Fruit fly (Drosophila melanogaster): ENCODE measurements around the gene KrT95D.

Gene KrT95D

DNA sequence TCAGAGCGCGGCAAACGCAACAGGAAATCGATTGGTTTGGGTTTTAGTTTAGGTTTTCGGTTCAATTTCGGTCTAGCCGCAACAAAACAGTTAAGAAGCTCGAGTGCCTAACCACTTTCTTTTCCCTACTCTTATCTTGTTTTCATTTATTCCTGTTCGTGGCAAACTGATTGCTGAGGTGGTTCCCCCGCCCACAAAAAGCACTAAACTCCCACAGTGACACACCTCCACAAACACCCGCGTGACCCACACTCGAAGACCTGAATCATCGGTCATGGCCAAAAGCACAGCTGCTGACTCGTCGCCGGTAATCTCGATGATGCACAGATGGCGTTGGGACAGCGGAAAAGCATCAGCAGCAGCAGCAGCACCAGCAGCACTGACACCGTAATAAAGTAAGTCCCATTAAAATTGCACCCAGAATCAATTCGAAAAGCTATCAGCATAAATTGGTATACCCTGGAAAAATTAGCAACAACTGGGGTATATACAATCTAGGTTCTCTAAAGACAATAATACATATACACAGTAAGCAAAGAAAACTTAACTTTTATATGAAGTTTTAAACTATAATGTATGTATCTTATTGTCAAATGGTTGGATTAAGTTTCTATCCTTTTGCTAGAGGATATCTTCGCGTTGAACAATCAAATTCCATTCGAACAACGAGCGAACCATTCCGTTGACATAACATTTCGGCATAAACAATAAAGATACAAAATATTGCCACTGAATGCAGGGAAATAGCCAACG lies 5.7 kb downstream of the KrT95D start:
- TF ChIP-seq Dll (optimal IDR thresholded peaks at IDR 0.05) (no peak), EcR (GFP tag; optimal IDR thresholded peaks at IDR 0.05) (no peak), pan (optimal IDR thresholded peaks at IDR 0.05) (no peak), CG8478 (optimal IDR thresholded peaks at IDR 0.05) (no peak), psq (optimal IDR thresholded peaks at IDR 0.05) (no peak), usp (GFP tag; optimal IDR thresholded peaks at IDR 0.05) (no peak)

DNA sequence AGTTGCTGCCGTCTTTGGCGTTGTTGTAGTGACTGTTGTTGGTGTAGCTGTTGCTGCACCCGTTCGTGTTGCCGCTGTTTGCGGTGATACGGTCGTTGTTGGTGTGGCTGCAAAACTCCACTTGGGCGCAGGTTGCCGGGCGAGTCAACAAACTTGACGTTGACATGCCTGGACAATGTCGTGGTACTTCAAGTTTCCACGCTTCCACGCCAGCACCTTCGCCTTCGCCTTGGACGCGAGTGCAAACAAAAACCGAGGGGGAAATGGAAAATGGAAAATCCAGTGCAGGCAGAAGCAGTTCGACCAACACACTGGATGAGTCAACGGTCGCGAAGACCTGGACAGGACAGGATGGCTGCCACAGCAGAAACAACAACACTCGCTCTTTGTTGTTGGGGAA lies 6.9 kb downstream of the KrT95D start:
- TF ChIP-seq EcR (GFP tag; optimal IDR thresholded peaks at IDR 0.05): peak in 1 of 2 experiments; percentile 72
- no peak for TF ChIP-seq pan (optimal IDR thresholded peaks at IDR 0.05)

DNA sequence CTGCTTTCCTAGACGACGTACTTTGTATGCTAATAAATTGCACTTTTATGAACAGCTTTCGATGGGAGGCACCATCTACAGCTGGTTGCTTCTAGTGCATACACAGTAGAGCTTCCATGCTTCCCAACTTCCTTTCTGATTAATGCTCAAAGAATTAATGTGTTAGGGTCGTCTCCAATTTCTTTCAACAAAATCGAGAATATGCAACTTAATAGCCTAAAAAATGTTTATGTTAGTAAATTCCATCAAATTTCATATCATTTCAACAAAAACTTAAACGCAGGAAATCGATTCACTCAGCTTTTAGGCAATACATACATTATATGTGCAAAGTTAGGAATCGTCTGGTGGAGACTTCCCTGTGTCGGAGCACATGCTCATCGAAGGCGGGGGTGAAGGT lies 7.5 kb downstream of the KrT95D start:
- no peak for TF ChIP-seq Dll (optimal IDR thresholded peaks at IDR 0.05)
- no peak for TF ChIP-seq pan (optimal IDR thresholded peaks at IDR 0.05)
- no peak for TF ChIP-seq usp (GFP tag; optimal IDR thresholded peaks at IDR 0.05)
- no peak for TF ChIP-seq EcR (GFP tag; optimal IDR thresholded peaks at IDR 0.05)
- no peak for TF ChIP-seq CG8478 (optimal IDR thresholded peaks at IDR 0.05)
- no peak for TF ChIP-seq psq (optimal IDR thresholded peaks at IDR 0.05)

DNA sequence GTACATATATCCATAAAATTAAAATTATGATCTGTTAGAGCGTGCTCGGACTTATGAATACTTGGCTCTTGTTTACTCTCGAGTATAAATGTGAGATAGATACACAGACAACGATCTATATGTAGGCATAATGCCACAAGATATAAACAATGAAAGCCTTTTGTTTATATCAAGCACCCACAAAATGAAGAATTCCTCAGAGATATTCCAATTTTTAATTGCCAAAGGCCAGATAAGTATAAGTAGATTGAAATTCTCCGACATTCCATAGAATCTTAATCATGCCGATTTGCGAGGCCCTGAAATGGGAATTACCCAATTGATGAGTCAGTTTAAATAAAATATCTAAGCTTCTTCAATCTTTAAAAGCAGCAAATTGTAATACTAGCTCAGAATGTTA lies 9.7 kb downstream of the KrT95D start:
- no peak for TF ChIP-seq pan (optimal IDR thresholded peaks at IDR 0.05)
- no peak for TF ChIP-seq usp (GFP tag; optimal IDR thresholded peaks at IDR 0.05)
- TF ChIP-seq psq (optimal IDR thresholded peaks at IDR 0.05): no peak
- no peak for TF ChIP-seq EcR (GFP tag; optimal IDR thresholded peaks at IDR 0.05)
- TF ChIP-seq Dll (optimal IDR thresholded peaks at IDR 0.05): no peak
- TF ChIP-seq CG8478 (optimal IDR thresholded peaks at IDR 0.05): no peak

DNA sequence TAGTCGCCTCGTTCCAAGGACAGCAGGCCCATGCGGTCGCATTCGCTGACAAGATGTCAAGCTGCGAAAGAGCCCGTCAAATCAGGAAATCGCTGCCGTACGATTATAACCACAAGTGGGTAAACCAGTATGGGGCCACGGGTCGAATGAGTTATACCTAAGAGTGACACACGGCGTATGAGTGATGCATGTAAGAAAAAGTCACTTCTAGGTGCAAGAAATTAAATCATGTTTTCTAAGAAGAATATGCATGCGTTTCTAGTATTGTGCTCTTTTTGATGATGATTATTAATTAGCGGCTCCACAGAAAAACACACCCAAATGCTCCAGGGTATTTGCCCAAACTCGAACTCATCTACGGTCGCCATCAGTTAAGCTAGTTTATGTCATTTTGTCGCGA lies 14.0 kb downstream of the KrT95D start:
- TF ChIP-seq CG8478 (optimal IDR thresholded peaks at IDR 0.05): no peak
- TF ChIP-seq EcR (GFP tag; optimal IDR thresholded peaks at IDR 0.05): no peak
- TF ChIP-seq psq (optimal IDR thresholded peaks at IDR 0.05): no peak
- TF ChIP-seq Dll (optimal IDR thresholded peaks at IDR 0.05): no peak
- no peak for TF ChIP-seq pan (optimal IDR thresholded peaks at IDR 0.05)
- TF ChIP-seq usp (GFP tag; optimal IDR thresholded peaks at IDR 0.05): no peak

DNA sequence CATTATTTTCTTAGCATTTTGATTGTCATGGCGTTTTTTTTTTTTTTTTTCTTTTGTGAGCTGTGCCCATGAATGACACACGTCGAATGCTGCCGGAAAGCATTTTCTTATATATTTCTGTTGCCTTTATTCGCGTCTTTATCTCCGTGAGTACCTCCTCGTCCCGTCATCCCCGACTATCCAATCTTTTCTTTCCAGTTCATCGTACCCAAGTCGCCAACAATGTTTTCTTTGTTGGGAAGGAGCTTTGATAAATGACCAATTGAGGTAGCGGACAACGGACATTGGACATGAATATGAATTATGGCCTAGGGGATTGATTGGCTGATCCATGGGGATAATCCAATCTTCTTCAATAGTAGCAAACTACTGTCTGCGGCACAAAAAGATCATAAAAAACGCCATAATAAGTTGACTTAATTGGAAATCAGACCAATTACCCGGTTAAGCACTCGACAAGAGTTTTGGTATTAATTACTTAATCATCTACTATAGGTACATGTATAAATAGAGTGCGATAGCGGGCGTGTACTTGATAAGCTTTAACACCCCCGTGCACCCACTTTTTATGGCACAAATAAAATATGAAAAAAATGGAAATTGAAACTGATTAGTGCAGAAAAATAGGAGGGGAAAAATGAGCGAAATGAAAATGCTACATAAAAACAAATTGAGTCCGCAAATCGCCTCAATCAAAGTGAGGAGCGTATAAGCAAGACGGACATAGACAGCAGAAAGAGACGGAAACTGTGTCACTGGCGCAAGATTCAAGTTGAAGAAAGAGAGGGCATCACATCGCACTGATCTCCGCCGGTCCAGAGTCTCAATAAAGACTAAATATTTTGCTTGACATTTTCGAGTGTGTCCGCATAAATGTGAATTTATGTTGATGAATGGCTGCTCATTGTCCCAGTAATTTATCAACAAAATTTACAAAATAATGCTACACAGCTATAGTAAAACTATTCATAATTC lies 15.4 kb downstream of the KrT95D start:
- TF ChIP-seq psq (optimal IDR thresholded peaks at IDR 0.05) (no peak), EcR (GFP tag; optimal IDR thresholded peaks at IDR 0.05) (peak in 1 of 2 experiments; percentile 55), usp (GFP tag; optimal IDR thresholded peaks at IDR 0.05) (no peak), pan (optimal IDR thresholded peaks at IDR 0.05) (no peak), Dll (optimal IDR thresholded peaks at IDR 0.05) (no peak)

DNA sequence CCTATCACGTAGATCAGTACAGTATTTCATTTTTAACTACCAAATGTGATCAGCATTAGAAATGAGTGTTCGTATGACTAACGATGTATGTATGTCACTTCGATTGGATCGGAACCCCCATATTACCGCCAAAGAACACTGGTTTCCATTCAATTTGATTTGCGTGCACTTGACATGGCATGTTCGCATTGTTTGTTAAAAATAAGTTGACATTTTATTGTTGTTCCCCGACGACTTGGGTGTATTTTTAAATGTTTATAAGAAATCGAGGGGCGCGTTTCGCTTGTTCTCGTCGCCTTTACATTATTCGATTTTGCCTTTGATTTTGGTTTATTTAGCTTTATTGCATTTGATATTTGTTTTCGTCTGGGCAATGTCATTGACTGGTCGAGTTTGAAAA lies 16.2 kb downstream of the KrT95D start:
- TF ChIP-seq psq (optimal IDR thresholded peaks at IDR 0.05): no peak
- no peak for TF ChIP-seq Dll (optimal IDR thresholded peaks at IDR 0.05)
- TF ChIP-seq EcR (GFP tag; optimal IDR thresholded peaks at IDR 0.05): no peak
- TF ChIP-seq pan (optimal IDR thresholded peaks at IDR 0.05): no peak
- TF ChIP-seq CG8478 (optimal IDR thresholded peaks at IDR 0.05): no peak
- TF ChIP-seq usp (GFP tag; optimal IDR thresholded peaks at IDR 0.05): no peak

DNA sequence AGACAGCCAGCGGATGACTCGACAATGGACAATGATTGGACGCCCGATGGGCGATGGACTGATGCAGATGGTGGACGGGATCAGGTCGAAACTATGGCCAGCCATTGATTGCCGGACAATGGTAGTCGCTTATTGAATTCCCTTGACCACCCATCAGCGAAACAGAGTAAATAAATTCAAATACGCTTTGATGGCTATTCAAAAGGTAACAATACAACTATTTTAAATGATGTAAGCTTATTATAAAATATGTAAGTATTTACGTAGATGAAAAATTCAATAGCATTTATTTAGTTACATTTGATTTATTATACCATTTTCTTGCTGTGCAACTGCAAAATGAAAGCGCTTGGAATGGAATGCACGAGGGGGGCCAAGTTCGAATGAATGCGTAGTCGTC lies 17.0 kb downstream of the KrT95D start:
- no peak for TF ChIP-seq Dll (optimal IDR thresholded peaks at IDR 0.05)
- TF ChIP-seq CG8478 (optimal IDR thresholded peaks at IDR 0.05): no peak
- TF ChIP-seq psq (optimal IDR thresholded peaks at IDR 0.05): no peak
- TF ChIP-seq EcR (GFP tag; optimal IDR thresholded peaks at IDR 0.05): no peak
- no peak for TF ChIP-seq usp (GFP tag; optimal IDR thresholded peaks at IDR 0.05)
- no peak for TF ChIP-seq pan (optimal IDR thresholded peaks at IDR 0.05)

DNA sequence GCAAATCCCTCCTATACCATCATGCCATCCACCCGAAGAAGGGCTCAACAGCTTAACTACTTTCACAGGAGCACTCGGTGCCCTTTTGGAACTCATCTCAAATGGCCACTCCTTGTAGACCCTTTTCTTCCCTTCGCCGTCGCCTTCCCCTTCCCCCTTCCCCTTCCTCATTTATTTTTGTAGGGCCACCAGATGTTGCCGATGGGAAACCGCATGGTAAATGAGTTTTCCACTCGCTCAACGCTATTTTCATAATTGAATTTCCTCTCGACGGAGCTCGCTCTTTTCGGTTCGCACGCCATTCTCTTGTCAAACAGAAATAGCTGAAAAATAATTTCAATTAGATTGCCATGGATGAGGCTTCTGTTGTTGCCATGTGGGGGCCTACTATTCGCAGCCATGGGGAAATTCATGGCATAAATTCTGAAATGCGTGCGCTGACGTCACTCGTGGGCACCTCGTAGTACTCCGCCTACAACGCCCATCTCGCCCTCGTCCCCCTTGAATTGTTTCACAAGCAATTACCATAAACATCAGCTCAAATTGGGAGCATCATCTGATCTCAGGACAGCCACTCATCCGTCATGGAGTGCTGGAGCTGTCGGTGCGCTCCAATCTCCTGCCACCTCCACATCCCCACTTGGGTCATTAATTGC lies 19.5 kb downstream of the KrT95D start:
- TF ChIP-seq EcR (GFP tag; optimal IDR thresholded peaks at IDR 0.05): no peak
- no peak for TF ChIP-seq psq (optimal IDR thresholded peaks at IDR 0.05)
- TF ChIP-seq CG8478 (optimal IDR thresholded peaks at IDR 0.05): no peak
- no peak for TF ChIP-seq usp (GFP tag; optimal IDR thresholded peaks at IDR 0.05)
- TF ChIP-seq pan (optimal IDR thresholded peaks at IDR 0.05): no peak
- TF ChIP-seq Dll (optimal IDR thresholded peaks at IDR 0.05): no peak

DNA sequence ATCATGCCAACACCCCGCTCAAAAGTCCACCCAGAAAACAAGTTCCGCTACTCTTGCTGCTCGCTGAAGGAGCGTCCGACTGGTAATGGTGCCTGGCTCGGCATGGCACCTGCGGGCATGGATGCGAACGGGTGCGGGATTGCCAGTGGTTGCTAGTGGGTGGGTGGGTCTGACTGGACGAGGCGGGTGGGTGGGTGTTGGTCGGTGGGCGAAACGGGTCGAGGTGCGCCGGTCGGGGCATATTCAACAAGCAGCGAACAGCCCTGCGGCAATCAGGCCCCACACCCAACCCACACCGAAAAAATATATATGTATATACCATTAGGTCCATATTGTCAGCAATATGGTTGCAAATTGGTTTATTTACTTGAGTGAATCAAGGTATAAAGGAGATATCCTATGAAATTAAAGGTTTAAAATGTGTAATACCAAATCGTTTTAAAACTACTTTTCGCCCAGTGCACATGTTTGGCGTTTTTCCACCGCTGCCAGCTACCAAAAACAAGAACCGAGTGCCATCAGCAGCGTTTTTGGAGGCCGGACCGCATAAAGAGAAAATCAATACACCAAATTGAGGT lies 20.9 kb downstream of the KrT95D start:
- TF ChIP-seq CG8478 (optimal IDR thresholded peaks at IDR 0.05) (no peak), usp (GFP tag; optimal IDR thresholded peaks at IDR 0.05) (no peak), psq (optimal IDR thresholded peaks at IDR 0.05) (no peak), pan (optimal IDR thresholded peaks at IDR 0.05) (no peak), EcR (GFP tag; optimal IDR thresholded peaks at IDR 0.05) (no peak), Dll (optimal IDR thresholded peaks at IDR 0.05) (no peak)

DNA sequence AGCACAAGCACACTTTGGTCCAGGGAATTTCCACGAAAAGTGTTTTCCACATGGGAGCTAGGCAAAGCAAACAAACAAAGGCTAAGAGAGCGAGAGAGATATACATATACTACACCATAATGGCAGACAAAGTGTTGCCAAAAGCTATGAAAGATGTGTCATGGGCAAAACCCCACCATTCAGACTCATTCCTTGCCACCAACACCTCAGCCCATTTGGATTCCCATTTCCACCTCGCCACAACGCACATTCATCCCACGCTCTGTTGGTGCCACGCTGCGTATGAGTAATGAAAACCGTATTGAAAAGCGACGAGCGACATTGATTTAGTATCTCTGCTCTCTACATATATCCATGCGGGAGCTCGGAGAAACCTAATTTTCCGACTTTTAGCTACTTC lies 22.7 kb downstream of the KrT95D start:
- TF ChIP-seq CG8478 (optimal IDR thresholded peaks at IDR 0.05) (no peak), psq (optimal IDR thresholded peaks at IDR 0.05) (no peak), usp (GFP tag; optimal IDR thresholded peaks at IDR 0.05) (no peak), Dll (optimal IDR thresholded peaks at IDR 0.05) (no peak), EcR (GFP tag; optimal IDR thresholded peaks at IDR 0.05) (no peak), pan (optimal IDR thresholded peaks at IDR 0.05) (no peak)

Data from whole organism.